Fruit fly (Drosophila melanogaster) whole organism, embryonic: ENCODE results near the gene eIF2Bepsilon.
A peak's percentile ranks its signal among the peaks of the same experiment; 100 is the strongest.

ENCODE experiments used
- Adf1 ChIP-seq: fragments of 200-800 bp; sonication (Bioruptor generic); IDR thresholded peaks from 2 replicates; pipeline ENCODE4 v1.3.6; 2022; ENCODE audit warnings: missing biosample characterization, missing genetic modification characterization
- Aef1 ChIP-seq: fragments of 200-800 bp; sonication (Bioruptor generic); IDR thresholded peaks from 3 replicates; pipeline ENCODE4 v1.3.6; 2022; ENCODE audit warnings: missing biosample characterization, missing genetic modification characterization
- CG10209 ChIP-seq: fragments of 200-800 bp; sonication (Bioruptor generic); optimal IDR thresholded peaks from 3 replicates; lab custom pipeline; 2017; ENCODE audit warnings: missing biosample characterization, mild to moderate bottlenecking, missing genetic modification characterization, missing genetic modification reagents
- CG11085 ChIP-seq: fragments of 200-800 bp; sonication (Bioruptor generic); IDR thresholded peaks from 2 replicates; pipeline ENCODE4 v1.3.6; 2022; ENCODE audit warnings: missing biosample characterization, missing genetic modification characterization
- CG12071 ChIP-seq: fragments of 200-800 bp; sonication (Bioruptor generic); optimal IDR thresholded peaks from 3 replicates; lab custom pipeline; 2018; ENCODE audit warnings: missing biosample characterization, mild to moderate bottlenecking, missing genetic modification characterization
- CG12104 ChIP-seq: fragments of 200-800 bp; sonication (Bioruptor generic); optimal IDR thresholded peaks from 3 replicates; lab custom pipeline; 2016; ENCODE audit warnings: missing biosample characterization, missing genetic modification characterization
- CG13287 ChIP-seq: fragments of 200-800 bp; sonication (Bioruptor generic); IDR thresholded peaks from 2 replicates; pipeline ENCODE4 v1.3.6; 2022; ENCODE audit warnings: missing biosample characterization, missing genetic modification characterization; ENCODE audit not compliant: partially characterized antibody
- CG13424 ChIP-seq: fragments of 200-800 bp; sonication (Bioruptor generic); optimal IDR thresholded peaks from 2 replicates; lab custom pipeline; 2019; ENCODE audit warnings: missing biosample characterization, mild to moderate bottlenecking, missing genetic modification characterization, moderate library complexity
- CG14014 ChIP-seq: fragments of 200-800 bp; sonication (Bioruptor generic); IDR thresholded peaks from 2 replicates; pipeline ENCODE4 v1.3.6; 2022; ENCODE audit warnings: missing biosample characterization, missing genetic modification characterization
- CG17361 ChIP-seq: fragments of 200-800 bp; sonication (Bioruptor generic); IDR thresholded peaks from 3 replicates; pipeline ENCODE4 v1.3.6; 2022; ENCODE audit warnings: missing biosample characterization, missing genetic modification characterization
- CG1832 ChIP-seq: fragments of 200-800 bp; sonication (Bioruptor generic); optimal IDR thresholded peaks from 2 replicates; lab custom pipeline; 2017; ENCODE audit warnings: missing biosample characterization, mild to moderate bottlenecking, missing genetic modification characterization, inconsistent platforms
- CG32772 ChIP-seq: fragments of 200-800 bp; sonication (Bioruptor generic); IDR thresholded peaks from 2 replicates; pipeline ENCODE4 v1.3.6; 2022; ENCODE audit warnings: missing biosample characterization, missing genetic modification characterization
- CG6654 ChIP-seq: fragments of 200-800 bp; sonication (Bioruptor generic); optimal IDR thresholded peaks from 2 replicates; lab custom pipeline; 2017; ENCODE audit warnings: missing biosample characterization, mild to moderate bottlenecking, missing genetic modification characterization
- CG6689 ChIP-seq: fragments of 200-800 bp; sonication (Bioruptor generic); IDR thresholded peaks from 2 replicates; pipeline ENCODE4 v1.3.6; 2022; ENCODE audit warnings: missing biosample characterization, missing genetic modification characterization
- CG9215 ChIP-seq: fragments of 200-800 bp; sonication (Bioruptor generic); IDR thresholded peaks from 2 replicates; pipeline ENCODE4 v1.3.6; 2022; ENCODE audit warnings: missing biosample characterization, missing genetic modification characterization
- CG9817 ChIP-seq: fragments of 200-800 bp; sonication (Bioruptor generic); optimal IDR thresholded peaks from 2 replicates; lab custom pipeline; 2018; ENCODE audit warnings: missing biosample characterization, mild to moderate bottlenecking, missing genetic modification characterization, moderate library complexity
- Drgx ChIP-seq: fragments of 200-800 bp; sonication (Bioruptor generic); IDR thresholded peaks from 2 replicates; pipeline ENCODE4 v1.3.6; 2022; ENCODE audit warnings: missing biosample characterization, missing genetic modification characterization
- H15 ChIP-seq: fragments of 200-800 bp; sonication (Bioruptor generic); IDR thresholded peaks from 3 replicates; pipeline ENCODE4 v1.3.6; 2022; ENCODE audit warnings: missing biosample characterization, missing genetic modification characterization
- H2.0 ChIP-seq: fragments of 200-800 bp; sonication (Bioruptor generic); IDR thresholded peaks from 2 replicates; pipeline ENCODE4 v1.3.6; 2022; ENCODE audit warnings: missing biosample characterization, missing genetic modification characterization
- HHEX ChIP-seq: fragments of 200-800 bp; sonication (Bioruptor generic); optimal IDR thresholded peaks from 3 replicates; lab custom pipeline; 2017; ENCODE audit warnings: missing biosample characterization, mild to moderate bottlenecking, missing genetic modification characterization, missing genetic modification reagents
- Hmr ChIP-seq: fragments of 200-800 bp; sonication (Bioruptor generic); optimal IDR thresholded peaks from 3 replicates; lab custom pipeline; 2017; ENCODE audit warnings: mild to moderate bottlenecking, missing biosample characterization, missing genetic modification reagents, missing genetic modification characterization
- Max ChIP-seq: fragments of 200-800 bp; sonication (Bioruptor generic); optimal IDR thresholded peaks from 2 replicates; lab custom pipeline; 2016; ENCODE audit warnings: missing biosample characterization, mild to moderate bottlenecking, missing genetic modification characterization
- Myb ChIP-seq: fragments of 200-800 bp; sonication (Bioruptor generic); optimal IDR thresholded peaks from 2 replicates; lab custom pipeline; 2016; ENCODE audit warnings: missing biosample characterization, missing genetic modification characterization
- NC2β ChIP-seq: fragments of 200-800 bp; sonication (Bioruptor generic); optimal IDR thresholded peaks from 2 replicates; lab custom pipeline; 2016; ENCODE audit warnings: missing biosample characterization, missing genetic modification characterization
- NFAT ChIP-seq: fragments of 200-800 bp; sonication (Bioruptor generic); IDR thresholded peaks from 2 replicates; pipeline ENCODE4 v1.3.6; 2022; ENCODE audit warnings: missing biosample characterization, missing genetic modification characterization
- Neu2 ChIP-seq: fragments of 200-800 bp; sonication (Bioruptor generic); optimal IDR thresholded peaks from 3 replicates; lab custom pipeline; 2016; ENCODE audit warnings: missing biosample characterization, missing genetic modification characterization, borderline replicate concordance
- Nf-YC ChIP-seq: fragments of 200-800 bp; optimal IDR thresholded peaks from 3 replicates; lab custom pipeline; 2019; ENCODE audit warnings: missing biosample characterization, mild to moderate bottlenecking, missing genetic modification characterization, moderate library complexity
- NfI ChIP-seq: fragments of 200-800 bp; sonication (Bioruptor generic); optimal IDR thresholded peaks from 3 replicates; lab custom pipeline; 2018; ENCODE audit warnings: missing biosample characterization, mild to moderate bottlenecking, missing genetic modification characterization, moderate library complexity
- PHDP ChIP-seq: fragments of 200-800 bp; sonication (Bioruptor generic); optimal IDR thresholded peaks from 3 replicates; lab custom pipeline; 2018; ENCODE audit warnings: missing biosample characterization, mild to moderate bottlenecking, missing genetic modification characterization, moderate library complexity
- Sox102F ChIP-seq: fragments of 200-800 bp; sonication (Bioruptor generic); optimal IDR thresholded peaks from 2 replicates; lab custom pipeline; 2018; ENCODE audit warnings: missing biosample characterization, mild to moderate bottlenecking, missing genetic modification characterization, moderate library complexity
- Vsx1 ChIP-seq: fragments of 200-800 bp; sonication (Bioruptor generic); optimal IDR thresholded peaks from 2 replicates; lab custom pipeline; 2017; ENCODE audit warnings: missing biosample characterization, mild to moderate bottlenecking, missing genetic modification characterization, missing genetic modification reagents
- al ChIP-seq: fragments of 200-800 bp; sonication (Bioruptor generic); IDR thresholded peaks from 2 replicates; pipeline ENCODE4 v1.3.6; 2022; ENCODE audit warnings: missing biosample characterization, missing genetic modification characterization
- ara ChIP-seq: fragments of 200-800 bp; sonication (Bioruptor generic); IDR thresholded peaks from 2 replicates; pipeline ENCODE4 v1.3.6; 2022; ENCODE audit warnings: missing biosample characterization, missing genetic modification characterization
- bcd ChIP-seq: fragments of 200-800 bp; sonication (Bioruptor generic); optimal IDR thresholded peaks from 2 replicates; lab custom pipeline; 2017; ENCODE audit warnings: missing biosample characterization, mild to moderate bottlenecking, missing genetic modification characterization
- caup ChIP-seq: fragments of 200-800 bp; sonication (Bioruptor generic); optimal IDR thresholded peaks from 3 replicates; lab custom pipeline; 2017; ENCODE audit warnings: missing biosample characterization, mild to moderate bottlenecking, missing genetic modification characterization, moderate library complexity; ENCODE audit not compliant: severe bottlenecking
- ftz-f1 ChIP-seq: fragments of 200-800 bp; sonication (Bioruptor generic); optimal IDR thresholded peaks from 2 replicates; lab custom pipeline; 2016; ENCODE audit warnings: missing biosample characterization, missing genetic modification characterization
- h ChIP-seq: fragments of >200 bp; optimal IDR thresholded peaks from 2 replicates; lab custom pipeline; 2017
- hkb ChIP-seq, 2 experiments: fragments of 200-800 bp in 1 of 2; fragments of >200 bp in 1 of 2; sonication (Bioruptor generic) in 1 of 2; IDR thresholded peaks in 1 of 2; optimal IDR thresholded peaks in 1 of 2; 2 replicates each; pipeline versions ENCODE4 v1.3.6 to Lab custom; 2017 to 2022; ENCODE audit warnings: missing biosample characterization in 1 of 2, missing genetic modification characterization in 1 of 2
- insv ChIP-seq, 2 experiments: fragments of 200-800 bp; sonication (Bioruptor generic); optimal IDR thresholded peaks; 3 replicates each; lab custom pipeline; 2016 to 2018; ENCODE audit warnings: missing biosample characterization in 2 of 2, missing genetic modification characterization in 2 of 2
- lbe ChIP-seq: fragments of 200-800 bp; sonication (Bioruptor generic); optimal IDR thresholded peaks from 2 replicates; lab custom pipeline; 2016; ENCODE audit warnings: missing biosample characterization, mild to moderate bottlenecking, missing genetic modification characterization
- pan ChIP-seq, 4 experiments: fragments of >200 bp in 3 of 4; fragments of 200-800 bp in 1 of 4; sonication (Bioruptor generic) in 1 of 4; optimal IDR thresholded peaks in 3 of 4; IDR thresholded peaks in 1 of 4; 2 replicates each; pipeline versions ENCODE4 v1.3.6 to Lab custom; 2017 to 2022; ENCODE audit warnings: missing biosample characterization in 2 of 4, missing genetic modification characterization in 2 of 4, mixed read lengths in 1 of 4
- row ChIP-seq: fragments of 200-800 bp; sonication (Bioruptor generic); IDR thresholded peaks from 3 replicates; pipeline ENCODE4 v1.3.6; 2022; ENCODE audit warnings: missing biosample characterization, missing genetic modification characterization
- scrt ChIP-seq: fragments of 200-800 bp; sonication (Bioruptor generic); optimal IDR thresholded peaks from 2 replicates; lab custom pipeline; 2018; ENCODE audit warnings: missing biosample characterization, mild to moderate bottlenecking, missing genetic modification characterization, moderate library complexity
- sqz ChIP-seq: fragments of 200-800 bp; sonication (Bioruptor generic); optimal IDR thresholded peaks from 3 replicates; lab custom pipeline; 2018; ENCODE audit warnings: missing biosample characterization, mild to moderate bottlenecking, missing genetic modification characterization
- stc ChIP-seq: fragments of 200-800 bp; sonication (Bioruptor generic); IDR thresholded peaks from 2 replicates; pipeline ENCODE4 v1.3.6; 2022; ENCODE audit warnings: missing biosample characterization, missing genetic modification characterization
- tio ChIP-seq: fragments of 200-800 bp; sonication (Bioruptor generic); optimal IDR thresholded peaks from 2 replicates; lab custom pipeline; 2017; ENCODE audit warnings: missing biosample characterization, missing genetic modification characterization, inconsistent platforms
- vvl ChIP-seq: fragments of 200-800 bp; sonication (Bioruptor generic); IDR thresholded peaks from 2 replicates; pipeline ENCODE4 v1.3.6; 2022; ENCODE audit warnings: missing biosample characterization, missing genetic modification characterization
- zen2 ChIP-seq: fragments of 200-800 bp; sonication (Bioruptor generic); IDR thresholded peaks from 3 replicates; pipeline ENCODE4 v1.3.6; 2022; ENCODE audit warnings: missing biosample characterization, missing genetic modification characterization; ENCODE audit not compliant: partially characterized antibody

eIF2Bepsilon gene

DNA sequence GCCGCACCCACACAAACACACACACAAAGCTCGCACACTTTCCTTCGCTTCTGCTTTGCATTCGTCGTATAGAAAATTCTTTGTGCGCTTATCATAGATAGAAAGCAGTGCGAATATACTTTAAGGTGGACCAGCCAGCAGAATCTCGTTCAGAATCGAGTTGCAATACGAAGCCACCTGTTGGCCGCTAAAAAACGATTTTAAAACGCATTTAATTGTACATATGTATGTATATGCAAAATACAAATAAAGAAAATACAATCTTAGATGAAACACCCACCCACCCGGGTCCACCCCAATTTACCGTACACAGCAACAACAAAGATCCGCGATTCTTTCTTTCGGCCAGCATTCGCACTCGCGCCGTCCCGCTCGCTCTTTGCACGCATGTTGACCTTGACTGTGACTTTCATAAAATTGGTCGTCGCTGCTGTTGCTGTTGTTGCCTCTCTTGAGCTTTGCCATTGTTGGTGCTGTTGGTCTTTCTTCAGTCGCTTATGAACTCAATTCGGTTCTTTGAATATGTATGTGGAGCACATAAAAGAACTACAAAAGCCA, 25.9 kb upstream of the eIF2Bepsilon start (continued):
- peak; percentile 53 for TF ChIP-seq row
- 0 out of 2 replicates have a peak, but pooled peaks have one; percentile 19 for TF ChIP-seq vvl (GFP tag; lab: Robert Waterston, UW)
- TF ChIP-seq H2.0 (GFP tag; lab: Robert Waterston, UW) = peak; percentile 35; the same call in 1 of the 2 replicates
- TF ChIP-seq Neu2 (GFP tag; lab: Kevin White, UChicago) = no peak
- peak; percentile 55 for TF ChIP-seq scrt (GFP tag; lab: Kevin White, UChicago)
- peak; percentile 52 for TF ChIP-seq CG10209 (GFP tag; lab: Kevin White, UChicago)
- TF ChIP-seq CG6689 = peak; percentile 55
- TF ChIP-seq CG11085 = 0 out of 2 replicates have a peak, but pooled peaks have one; percentile 31
- TF ChIP-seq H15 (GFP tag; lab: Robert Waterston, UW) = no peak
- 0 out of 2 replicates have a peak, but pooled peaks have one; percentile 25 for TF ChIP-seq CG32772 (GFP tag; lab: Robert Waterston, UW)
- peak; percentile 57 for TF ChIP-seq ftz-f1 (GFP tag; lab: Kevin White, UChicago)
- peak; percentile 80 for TF ChIP-seq Hmr
- peak; percentile 67 for TF ChIP-seq stc (GFP tag; lab: Robert Waterston, UW)
- 0 out of 2 replicates have a peak, but pooled peaks have one; percentile 26 for TF ChIP-seq ara (GFP tag; lab: Robert Waterston, UW)
- TF ChIP-seq sqz (GFP tag; lab: Kevin White, UChicago) = no peak
- peak; percentile 50 for TF ChIP-seq Myb
- TF ChIP-seq h (lab: Kevin White, UChicago) = no peak
- TF ChIP-seq insv (GFP tag; optimal IDR thresholded peaks at IDR 0.05; lab: Kevin White, UChicago) = no peak
- TF ChIP-seq bcd (GFP tag; lab: Kevin White, UChicago) = peak; percentile 64
- peak; percentile 78 for TF ChIP-seq PHDP (tag; lab: Kevin White, UChicago)
- TF ChIP-seq Vsx1 (GFP tag; lab: Kevin White, UChicago) = peak; percentile 4
- TF ChIP-seq CG13287 = no peak
- TF ChIP-seq CG9215 = peak; percentile 31; the same call in 1 of the 2 replicates
- TF ChIP-seq NC2β (GFP tag; lab: Kevin White, UChicago) = no peak
- no peak for TF ChIP-seq pan (optimal IDR thresholded peaks at IDR 0.05; lab: Kevin White, UChicago)
- peak in 1 of 2 experiments; percentile 27 for TF ChIP-seq pan (GFP tag; optimal IDR thresholded peaks at IDR 0.05 in 1 of 2, IDR thresholded peaks at IDR 0.05 in 1 of 2)
- TF ChIP-seq NfI (GFP tag; lab: Kevin White, UChicago) = peak; percentile 30
- TF ChIP-seq Nf-YC (tag; lab: Kevin White, UChicago) = no peak
- peak; percentile 53; the same call in 1 of the 2 replicates for TF ChIP-seq CG14014 (GFP tag; lab: Robert Waterston, UW)
- no peak for TF ChIP-seq hkb (optimal IDR thresholded peaks at IDR 0.05; lab: Kevin White, UChicago)
- peak; percentile 47 for TF ChIP-seq hkb (GFP tag; IDR thresholded peaks at IDR 0.05; lab: Robert Waterston, UW)
- peak; percentile 17 for TF ChIP-seq CG13424 (tag; lab: Kevin White, UChicago)
- TF ChIP-seq CG17361 (GFP tag; lab: Robert Waterston, UW) = peak; percentile 10; the same call in 1 of the 3 replicates
- TF ChIP-seq Sox102F (GFP tag; lab: Kevin White, UChicago) = peak; percentile 27
- TF ChIP-seq Drgx (GFP tag; lab: Robert Waterston, UW) = peak; percentile 96
- peak; percentile 47 for TF ChIP-seq CG1832
- peak; percentile 52 for TF ChIP-seq caup (GFP tag; lab: Kevin White, UChicago)
- TF ChIP-seq HHEX = peak; percentile 49
- peak; percentile 60 for TF ChIP-seq CG12071 (GFP tag; lab: Kevin White, UChicago)
- peak; percentile 13 for TF ChIP-seq tio
- TF ChIP-seq NFAT = peak; percentile 57; the same call in 1 of the 2 replicates
- peak; percentile 33 for TF ChIP-seq CG6654
- peak; percentile 39; the same call in 2 of the 3 replicates for TF ChIP-seq Aef1 (GFP tag; lab: Robert Waterston, UW)
- no peak for TF ChIP-seq Adf1 (GFP tag; lab: Robert Waterston, UW)
- TF ChIP-seq lbe = peak; percentile 80
- TF ChIP-seq CG12104 (GFP tag; lab: Kevin White, UChicago) = no peak
- peak; percentile 64 for TF ChIP-seq CG9817 (tag; lab: Kevin White, UChicago)
- TF ChIP-seq Max = no peak
- TF ChIP-seq zen2 (GFP tag; lab: Robert Waterston, UW) = no peak
- peak; percentile 80 for TF ChIP-seq al (GFP tag; lab: Robert Waterston, UW)
